Fruit fly (Drosophila melanogaster) whole organism, adult: ENCODE data around the gene Nprl3.

ENCODE experiments used
- CG11617 ChIP-seq: fragments of 200-800 bp; sonication (Bioruptor generic); optimal IDR thresholded peaks from 2 replicates; lab custom pipeline; 2017; ENCODE audit warnings: mild to moderate bottlenecking, missing biosample characterization, missing genetic modification reagents, missing genetic modification characterization
- CG12768 ChIP-seq: fragments of 200-800 bp; sonication (Bioruptor generic); optimal IDR thresholded peaks from 2 replicates; lab custom pipeline; 2017; ENCODE audit warnings: missing biosample characterization, missing genetic modification characterization, mild to moderate bottlenecking, moderate library complexity, missing genetic modification reagents
- CG14711 ChIP-seq: fragments of 200-800 bp; sonication (Bioruptor generic); optimal IDR thresholded peaks from 2 replicates; lab custom pipeline; 2018; ENCODE audit warnings: missing biosample characterization, mild to moderate bottlenecking, missing genetic modification characterization, moderate library complexity
- CG1620 ChIP-seq: fragments of 200-800 bp; sonication (Bioruptor generic); optimal IDR thresholded peaks from 2 replicates; lab custom pipeline; 2016; ENCODE audit warnings: missing biosample characterization, missing genetic modification characterization
- CG33017 ChIP-seq: fragments of 200-800 bp; sonication (Bioruptor generic); optimal IDR thresholded peaks from 2 replicates; lab custom pipeline; 2018; ENCODE audit warnings: missing biosample characterization, mild to moderate bottlenecking, missing genetic modification characterization, moderate library complexity
- CG5204 ChIP-seq: fragments of 200-800 bp; sonication (Bioruptor generic); optimal IDR thresholded peaks from 2 replicates; lab custom pipeline; 2016; ENCODE audit warnings: missing biosample characterization, missing genetic modification characterization
- CG7045 ChIP-seq: fragments of 200-800 bp; sonication (Bioruptor generic); optimal IDR thresholded peaks from 2 replicates; lab custom pipeline; 2017; ENCODE audit warnings: missing biosample characterization, mild to moderate bottlenecking, missing genetic modification characterization
- CG7101 ChIP-seq: fragments of 200-800 bp; sonication (Bioruptor generic); optimal IDR thresholded peaks from 2 replicates; lab custom pipeline; 2018; ENCODE audit warnings: missing biosample characterization, mild to moderate bottlenecking, missing genetic modification characterization, moderate library complexity
- Clk ChIP-seq: fragments of 200-800 bp; sonication (Bioruptor generic); optimal IDR thresholded peaks from 2 replicates; lab custom pipeline; 2017; ENCODE audit warnings: missing biosample characterization, missing genetic modification characterization
- Crg-1 ChIP-seq: fragments of 200-800 bp; sonication (Bioruptor generic); optimal IDR thresholded peaks from 2 replicates; lab custom pipeline; 2016; ENCODE audit warnings: missing biosample characterization, missing genetic modification characterization
- Hr96 ChIP-seq: fragments of 200-800 bp; sonication (Bioruptor generic); optimal IDR thresholded peaks from 2 replicates; lab custom pipeline; 2016; ENCODE audit warnings: missing biosample characterization, missing genetic modification characterization
- Mnt ChIP-seq: fragments of 200-800 bp; sonication (Bioruptor generic); optimal IDR thresholded peaks from 2 replicates; lab custom pipeline; 2016; ENCODE audit warnings: missing biosample characterization, mild to moderate bottlenecking, missing genetic modification characterization
- bab1 ChIP-seq: fragments of 200-800 bp; sonication (Bioruptor generic); optimal IDR thresholded peaks from 3 replicates; lab custom pipeline; 2019; ENCODE audit warnings: missing biosample characterization, mild to moderate bottlenecking, missing genetic modification characterization, moderate library complexity
- cic ChIP-seq: fragments of 200-800 bp; sonication (Bioruptor generic); optimal IDR thresholded peaks from 2 replicates; lab custom pipeline; 2017; ENCODE audit warnings: missing biosample characterization, mild to moderate bottlenecking, missing genetic modification characterization, moderate library complexity
- cnc ChIP-seq, 2 experiments: fragments of >200 bp; optimal IDR thresholded peaks; 2 replicates each; lab custom pipeline; 2017
- kay ChIP-seq: fragments of 200-800 bp; sonication (Bioruptor generic); peaks from one replicate; lab custom pipeline; 2016; ENCODE audit warnings: missing biosample characterization, missing genetic modification characterization, borderline replicate concordance
- ovo ChIP-seq: fragments of 200-800 bp; sonication (Bioruptor generic); optimal IDR thresholded peaks from 2 replicates; lab custom pipeline; 2016; ENCODE audit warnings: missing biosample characterization, missing genetic modification characterization
- pad ChIP-seq: fragments of 200-800 bp; sonication (Bioruptor generic); optimal IDR thresholded peaks from 3 replicates; lab custom pipeline; 2017; ENCODE audit warnings: missing biosample characterization, missing genetic modification characterization, mild to moderate bottlenecking, moderate library complexity, missing genetic modification reagents
- tj ChIP-seq: fragments of 200-800 bp; sonication (Bioruptor generic); optimal IDR thresholded peaks from 3 replicates; lab custom pipeline; 2017; ENCODE audit warnings: missing biosample characterization, mild to moderate bottlenecking, missing genetic modification characterization, moderate library complexity
- toe ChIP-seq: fragments of 200-800 bp; sonication (Bioruptor generic); optimal IDR thresholded peaks from 2 replicates; lab custom pipeline; 2016; ENCODE audit warnings: missing biosample characterization, missing genetic modification characterization

The Nprl3 gene

DNA sequence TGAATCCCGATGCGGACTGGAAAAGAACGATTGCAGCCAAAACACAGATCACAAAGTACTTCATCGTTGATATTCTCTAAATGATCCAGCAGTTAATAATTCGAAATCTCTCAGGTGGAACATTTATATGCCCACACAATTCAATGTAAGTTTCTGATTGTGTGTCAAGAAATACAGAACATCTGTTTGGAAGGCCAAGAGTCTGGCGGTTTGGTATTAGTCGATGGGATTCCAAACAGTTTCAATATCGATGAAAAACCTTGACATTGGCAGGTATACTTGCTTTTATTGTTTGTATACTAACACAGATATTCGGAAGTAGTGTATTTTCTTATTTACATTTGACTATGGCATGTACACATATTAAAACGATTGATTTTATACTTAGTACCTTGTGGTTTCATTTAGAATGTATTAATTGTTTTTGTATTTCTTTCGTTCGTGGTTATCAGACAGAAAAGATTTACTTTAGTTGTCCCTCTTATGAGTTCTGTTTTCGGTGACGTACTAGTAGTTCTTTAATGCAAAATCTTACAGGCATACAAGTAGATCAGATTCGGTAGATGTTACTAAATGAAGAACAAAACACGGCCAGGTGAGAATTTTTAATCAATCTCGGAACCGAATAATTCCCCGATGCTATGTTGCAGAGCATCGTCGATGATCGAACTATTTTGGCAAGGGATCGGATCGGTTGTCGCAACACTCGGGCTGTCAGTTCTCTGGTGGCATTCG lies 28.1 kb downstream of the Nprl3 start, which contains the start of the genes CG13738 and Hsc70-1:
TSS of gene CG13738 (minus strand) at position 101 of the 735 bp plus-strand sequence.
TSS of gene Hsc70-1 (plus strand) at position 685 of the 735 bp plus-strand sequence.
- TF ChIP-seq CG11617 (GFP tag; lab: Kevin White, UChicago) (no peak), cic (GFP tag; lab: Kevin White, UChicago) (no peak), ovo (GFP tag; lab: Kevin White, UChicago) (no peak), Mnt (no peak), Crg-1 (GFP tag; lab: Kevin White, UChicago) (no peak), CG5204 (GFP tag; lab: Kevin White, UChicago) (no peak), bab1 (GFP tag; lab: Kevin White, UChicago) (no peak), toe (GFP tag; lab: Kevin White, UChicago) (no peak), kay (no peak), pad (GFP tag; lab: Kevin White, UChicago) (no peak), tj (no peak), cnc (optimal IDR thresholded peaks at IDR 0.05; lab: Kevin White, UChicago) (no peak), CG12768 (no peak), CG7101 (tag; lab: Kevin White, UChicago) (no peak), CG7045 (GFP tag; lab: Kevin White, UChicago) (no peak), Clk (no peak), CG33017 (no peak), Hr96 (GFP tag; lab: Kevin White, UChicago) (no peak)

DNA sequence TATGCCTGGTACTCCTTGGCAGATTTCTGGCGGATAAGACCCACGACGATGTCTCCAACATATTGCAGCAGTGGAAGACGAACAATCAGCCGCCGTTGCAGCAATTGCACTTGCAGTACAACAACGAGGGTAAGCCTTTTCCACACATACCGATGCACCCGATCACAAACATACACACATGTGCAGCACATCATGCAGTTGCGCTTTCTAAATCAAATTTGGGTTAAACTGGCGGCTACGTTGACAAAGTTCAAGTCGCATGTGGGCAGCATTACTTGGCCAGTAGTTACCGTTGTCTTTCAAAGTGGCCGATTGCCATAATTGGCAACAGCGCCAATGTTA lies 36.2 kb downstream of the Nprl3 start:
- TF ChIP-seq CG7045 (GFP tag; lab: Kevin White, UChicago) (no peak), Hr96 (GFP tag; lab: Kevin White, UChicago) (no peak), CG11617 (GFP tag; lab: Kevin White, UChicago) (no peak), CG1620 (GFP tag; lab: Kevin White, UChicago) (no peak), CG12768 (no peak)

DNA sequence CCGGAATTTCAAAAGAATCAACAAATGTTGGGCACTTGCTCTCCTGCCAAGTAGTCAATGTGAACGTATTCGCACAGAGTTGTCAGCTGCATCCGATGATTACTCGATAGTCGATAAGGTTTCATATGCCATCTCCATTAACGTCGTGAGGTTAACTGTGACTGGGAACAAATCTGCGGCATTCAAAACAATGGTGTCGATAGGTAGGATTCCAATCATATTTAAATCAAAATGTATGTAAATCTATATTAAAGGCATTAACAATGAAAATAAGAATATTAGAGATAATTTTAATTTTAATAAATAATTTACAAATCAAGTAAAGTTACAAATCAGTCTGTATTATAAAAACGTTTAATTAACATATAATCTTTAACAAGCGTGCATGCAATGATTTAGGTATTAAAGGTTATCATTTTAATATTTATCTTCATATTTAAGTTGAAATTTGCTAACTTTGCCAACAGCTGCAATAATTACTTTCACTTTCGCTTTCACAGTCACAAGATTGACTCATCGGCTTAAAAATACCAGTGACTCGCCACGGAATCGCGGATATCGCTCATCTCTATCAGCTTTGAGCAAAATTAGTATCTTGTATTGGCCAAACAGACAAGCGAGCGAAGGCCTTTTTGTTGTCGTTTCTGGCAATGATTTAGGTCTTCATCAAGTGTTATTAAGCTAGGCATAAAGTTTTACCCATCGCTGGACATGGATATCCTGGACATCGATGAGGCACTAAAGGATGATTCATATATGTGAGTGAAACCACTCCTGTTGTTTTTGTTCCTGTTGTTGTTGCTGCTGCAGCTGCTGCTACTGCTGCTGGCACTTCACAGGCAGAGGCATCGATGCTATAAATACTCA lies 36.8 kb downstream of the Nprl3 start, which contains the start of the genes Meics, Nxf3 and ssp2:
TSS of gene Meics (minus strand) at position 68 of the 867 bp plus-strand sequence.
TSS of gene Nxf3 (plus strand) at position 569 of the 867 bp plus-strand sequence.
TSS of gene ssp2 (plus strand) at position 569 of the 867 bp plus-strand sequence.
- TF ChIP-seq CG33017 (peak; percentile 16), bab1 (GFP tag; lab: Kevin White, UChicago) (no peak), ovo (GFP tag; lab: Kevin White, UChicago) (no peak), CG5204 (GFP tag; lab: Kevin White, UChicago) (peak; percentile 29), pad (GFP tag; lab: Kevin White, UChicago) (peak; percentile 27), cnc (optimal IDR thresholded peaks at IDR 0.05; lab: Kevin White, UChicago) (no peak), CG11617 (GFP tag; lab: Kevin White, UChicago) (peak; percentile 33), CG14711 (peak; percentile 90), CG12768 (no peak), kay (peak; percentile 98), Mnt (no peak), CG7045 (GFP tag; lab: Kevin White, UChicago) (peak; percentile 64), Hr96 (GFP tag; lab: Kevin White, UChicago) (peak; percentile 52), Clk (no peak), CG1620 (GFP tag; lab: Kevin White, UChicago) (peak; percentile 28), toe (GFP tag; lab: Kevin White, UChicago) (peak; percentile 54), Crg-1 (GFP tag; lab: Kevin White, UChicago) (peak; percentile 49), tj (peak; percentile 24), cic (GFP tag; lab: Kevin White, UChicago) (no peak), CG7101 (tag; lab: Kevin White, UChicago) (no peak)

DNA sequence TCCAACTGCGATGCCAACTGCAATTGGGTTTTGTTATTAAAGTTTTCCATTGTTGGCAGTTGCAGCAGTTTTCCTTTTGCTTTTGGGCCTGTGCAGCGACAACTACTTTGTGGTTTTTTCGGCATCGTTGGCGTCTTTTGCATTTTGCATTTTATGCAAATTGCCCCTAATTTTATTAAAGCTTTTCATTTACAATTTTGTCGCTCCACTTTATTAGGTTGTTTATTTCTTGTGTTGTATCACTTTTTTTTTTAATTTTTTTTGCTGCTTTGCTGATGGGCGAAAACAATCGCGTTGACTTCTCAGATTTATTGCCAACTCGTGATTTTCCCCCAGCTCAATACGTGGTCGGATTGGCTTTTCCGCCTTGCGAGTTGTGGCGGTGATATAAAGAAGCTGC lies 43.9 kb downstream of the Nprl3 start:
- peak; percentile 93 for TF ChIP-seq tj
- no peak for TF ChIP-seq pad (GFP tag; lab: Kevin White, UChicago)

DNA sequence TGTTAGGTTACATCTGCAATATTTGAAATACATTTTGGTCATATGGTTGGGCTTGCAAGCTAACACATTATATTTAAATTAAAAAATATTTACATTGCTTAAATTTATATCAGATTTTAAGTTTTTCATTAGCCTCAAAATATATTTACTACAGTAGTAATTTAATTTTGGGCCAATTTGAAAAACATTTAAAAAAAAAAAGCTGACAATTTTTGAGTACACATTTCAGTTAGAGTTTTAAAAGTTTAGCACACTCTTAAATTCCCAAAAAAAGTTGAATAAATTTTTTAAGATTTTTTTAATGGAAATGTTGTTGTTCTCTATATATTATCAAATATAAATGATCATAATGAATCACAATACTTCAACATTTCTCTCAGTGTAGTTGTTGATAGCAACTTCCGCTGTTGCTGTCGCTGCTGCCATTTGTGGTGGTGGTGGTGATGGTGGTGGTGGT lies 44.4 kb downstream of the Nprl3 start:
- TF ChIP-seq CG7045 (GFP tag; lab: Kevin White, UChicago) (no peak), Mnt (no peak), Crg-1 (GFP tag; lab: Kevin White, UChicago) (no peak), CG11617 (GFP tag; lab: Kevin White, UChicago) (peak; percentile 3), tj (no peak), cnc (optimal IDR thresholded peaks at IDR 0.05; lab: Kevin White, UChicago) (no peak), CG14711 (peak; percentile 13), CG33017 (no peak), kay (no peak), CG7101 (tag; lab: Kevin White, UChicago) (no peak), ovo (GFP tag; lab: Kevin White, UChicago) (no peak), toe (GFP tag; lab: Kevin White, UChicago) (no peak), bab1 (GFP tag; lab: Kevin White, UChicago) (peak; percentile 44), CG5204 (GFP tag; lab: Kevin White, UChicago) (no peak)

DNA sequence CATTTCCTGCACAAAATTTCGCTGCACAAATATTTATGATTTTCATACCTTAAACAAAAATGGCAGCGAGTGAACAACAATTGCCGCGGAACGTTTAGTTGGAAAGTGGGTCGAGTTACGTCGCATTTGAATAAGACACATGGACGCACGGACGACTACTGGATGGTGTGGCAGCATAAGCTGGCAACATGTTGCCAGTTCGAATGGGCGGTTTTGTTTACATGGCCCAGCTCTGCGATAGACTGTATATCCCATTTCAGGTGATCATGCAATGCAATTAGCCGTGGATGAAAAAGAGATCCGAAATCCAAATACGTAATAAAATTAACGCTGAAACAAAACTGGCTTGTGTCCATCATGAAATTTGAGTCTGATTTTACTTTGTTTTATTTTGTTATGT lies 45.0 kb downstream of the Nprl3 start:
- TF ChIP-seq ovo (GFP tag; lab: Kevin White, UChicago) = no peak
- no peak for TF ChIP-seq Clk
- no peak for TF ChIP-seq CG1620 (GFP tag; lab: Kevin White, UChicago)
- TF ChIP-seq pad (GFP tag; lab: Kevin White, UChicago) = no peak
- TF ChIP-seq CG14711 = no peak
- no peak for TF ChIP-seq Mnt
- no peak for TF ChIP-seq CG5204 (GFP tag; lab: Kevin White, UChicago)
- TF ChIP-seq Crg-1 (GFP tag; lab: Kevin White, UChicago) = no peak
